Fruit fly (Drosophila melanogaster): ENCODE data around the gene CLIP-190.
A peak's percentile ranks its signal among the peaks of the same experiment; 100 is the strongest.

CLIP-190 gene

dm6 chr2L:17385221-17385529 lies 675 bp downstream of the CLIP-190 start (continued):
- TF ChIP-seq Ets65A (GFP tag), result no peak
- no peak for TF ChIP-seq Neu2 (GFP tag; optimal IDR thresholded peaks at IDR 0.05; ENCODE audit: borderline replicate concordance)
- TF ChIP-seq MTF-1 (GFP tag; optimal IDR thresholded peaks at IDR 0.05; ENCODE audit: borderline replicate concordance), result no peak
- no peak for TF ChIP-seq abd-A (tag; optimal IDR thresholded peaks at IDR 0.05)
- TF ChIP-seq CG17361 (GFP tag; IDR thresholded peaks at IDR 0.05), result 0 out of 3 replicates have a peak, but pooled peaks have one; percentile 7
- TF ChIP-seq CG1792 (GFP tag; optimal IDR thresholded peaks at IDR 0.05), result no peak
- TF ChIP-seq ham (GFP tag; IDR thresholded peaks at IDR 0.05), result no peak
- no peak for TF ChIP-seq CG7556 (GFP tag; optimal IDR thresholded peaks at IDR 0.05)
- TF ChIP-seq Opbp (GFP tag; IDR thresholded peaks at IDR 0.05; ENCODE audit: partially characterized antibody), result no peak
- TF ChIP-seq Kr (GFP tag; optimal IDR thresholded peaks at IDR 0.05), result no peak
- no peak for TF ChIP-seq zen (tag; optimal IDR thresholded peaks at IDR 0.05)
- TF ChIP-seq hth (optimal IDR thresholded peaks at IDR 0.05), result no peak
- no peak for TF ChIP-seq tna (GFP tag; IDR thresholded peaks at IDR 0.05; ENCODE audit: partially characterized antibody)
- TF ChIP-seq CG1529 (GFP tag; optimal IDR thresholded peaks at IDR 0.05), result no peak
- no peak for TF ChIP-seq D19B (GFP tag; optimal IDR thresholded peaks at IDR 0.05)
- TF ChIP-seq Ravus (GFP tag; IDR thresholded peaks at IDR 0.05), result no peak
- TF ChIP-seq CG3065 (GFP tag; optimal IDR thresholded peaks at IDR 0.05), result no peak
- TF ChIP-seq Hr39 (optimal IDR thresholded peaks at IDR 0.05), result no peak
- no peak for TF ChIP-seq luna (GFP tag; optimal IDR thresholded peaks at IDR 0.05)
- no peak for TF ChIP-seq Dll (GFP tag; IDR thresholded peaks at IDR 0.05; ENCODE audit: partially characterized antibody)
- no peak for TF ChIP-seq Stat92E (GFP tag; optimal IDR thresholded peaks at IDR 0.05)
- TF ChIP-seq tup (GFP tag; optimal IDR thresholded peaks at IDR 0.05), result no peak
- peak; percentile 51 for TF ChIP-seq CG17385 (GFP tag; optimal IDR thresholded peaks at IDR 0.05)
- no peak for TF ChIP-seq sr (GFP tag; IDR thresholded peaks at IDR 0.05)
- no peak for TF ChIP-seq phol (tag; optimal IDR thresholded peaks at IDR 0.05)
- TF ChIP-seq tx (GFP tag; optimal IDR thresholded peaks at IDR 0.05), result no peak
- no peak for TF ChIP-seq seq (GFP tag; IDR thresholded peaks at IDR 0.05)
- TF ChIP-seq toy (GFP tag; IDR thresholded peaks at IDR 0.05), result no peak
- no peak for TF ChIP-seq CG32767 (GFP tag; IDR thresholded peaks at IDR 0.05)
- no peak for TF ChIP-seq eve (GFP tag; optimal IDR thresholded peaks at IDR 0.05)
- TF ChIP-seq CG33213 (GFP tag; optimal IDR thresholded peaks at IDR 0.05), result no peak
- TF ChIP-seq CG4617 (GFP tag; optimal IDR thresholded peaks at IDR 0.05; ENCODE audit: borderline replicate concordance), result no peak
- peak; percentile 16 for TF ChIP-seq Blimp-1 (GFP tag; optimal IDR thresholded peaks at IDR 0.05)
- TF ChIP-seq CG15601 (tag; optimal IDR thresholded peaks at IDR 0.05), result no peak
- no peak for TF ChIP-seq CG14014 (GFP tag; IDR thresholded peaks at IDR 0.05)
- TF ChIP-seq amos (GFP tag; IDR thresholded peaks at IDR 0.05; ENCODE audit: partially characterized antibody), result no peak; the same call in 1 of the 2 replicates
- TF ChIP-seq Dad (GFP tag; optimal IDR thresholded peaks at IDR 0.05), result no peak
- no peak for TF ChIP-seq pan (optimal IDR thresholded peaks at IDR 0.05)
- TF ChIP-seq pan (GFP tag; optimal IDR thresholded peaks at IDR 0.05 in 1 of 2, IDR thresholded peaks at IDR 0.05 in 1 of 2), result peak in 1 of 2 experiments; percentile 33
- TF ChIP-seq CG10431 (GFP tag; optimal IDR thresholded peaks at IDR 0.05), result no peak
- TF ChIP-seq CG14050 (GFP tag; IDR thresholded peaks at IDR 0.05), result no peak
- TF ChIP-seq CG12942 (GFP tag; optimal IDR thresholded peaks at IDR 0.05), result no peak
- no peak for TF ChIP-seq eyg (GFP tag; optimal IDR thresholded peaks at IDR 0.05)
- no peak for TF ChIP-seq trh (GFP tag; optimal IDR thresholded peaks at IDR 0.05)
- no peak for TF ChIP-seq nau (GFP tag; optimal IDR thresholded peaks at IDR 0.05)
- peak; percentile 5 for TF ChIP-seq pita (GFP tag; optimal IDR thresholded peaks at IDR 0.05)
- no peak for TF ChIP-seq CG11093 (GFP tag; IDR thresholded peaks at IDR 0.05)
- no peak for TF ChIP-seq CG6791 (GFP tag; IDR thresholded peaks at IDR 0.05; ENCODE audit: partially characterized antibody)
- TF ChIP-seq emc (GFP tag; optimal IDR thresholded peaks at IDR 0.05), result no peak
- no peak for TF ChIP-seq dan (GFP tag; IDR thresholded peaks at IDR 0.05)
- TF ChIP-seq CG6813 (GFP tag; optimal IDR thresholded peaks at IDR 0.05), result no peak
- no peak for TF ChIP-seq mam (GFP tag; optimal IDR thresholded peaks at IDR 0.05)
- no peak for TF ChIP-seq CG1602 (GFP tag; optimal IDR thresholded peaks at IDR 0.05)
